Fruit fly (Drosophila melanogaster): ENCODE results near the gene AdamTS-B.

The AdamTS-B gene

DNA sequence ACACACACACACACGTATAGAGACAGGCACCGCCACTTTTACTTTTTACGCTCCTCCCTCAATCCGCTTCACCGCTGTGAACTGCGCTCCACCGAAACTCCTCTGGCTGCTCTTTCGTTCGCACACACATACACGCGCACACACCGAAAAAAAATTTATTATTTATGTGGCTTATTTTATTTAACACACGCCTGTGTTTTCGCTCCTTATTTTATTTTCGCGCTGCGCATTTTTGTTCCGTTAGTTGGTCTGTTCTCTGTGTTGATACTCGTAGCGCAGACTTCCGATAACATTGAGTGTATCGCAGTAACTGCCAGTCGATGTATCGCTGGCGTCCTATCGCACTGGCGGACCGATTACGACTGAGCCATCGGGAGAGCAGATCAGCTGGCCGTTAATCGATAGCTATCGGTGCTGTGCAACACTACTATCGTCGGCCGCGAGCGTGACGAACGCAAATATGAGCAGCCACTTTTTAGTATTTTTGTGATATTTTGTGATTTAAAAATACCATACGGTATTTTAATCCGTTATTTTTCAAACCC is 39.4 kb downstream of the AdamTS-B start, which contains the start of gene Snx27 (continued):
- peak; percentile 21 for TF ChIP-seq CG7271 (tag; optimal IDR thresholded peaks at IDR 0.05)
- TF ChIP-seq CG17802 (tag; optimal IDR thresholded peaks at IDR 0.05), result no peak
- no peak for TF ChIP-seq CG3281 (GFP tag; optimal IDR thresholded peaks at IDR 0.05)
- TF ChIP-seq CG10267 (tag; optimal IDR thresholded peaks at IDR 0.05), result peak; percentile 97
- no peak for TF ChIP-seq slp2 (GFP tag; optimal IDR thresholded peaks at IDR 0.05)
- peak; percentile 71 for TF ChIP-seq stwl (tag; optimal IDR thresholded peaks at IDR 0.05)
- TF ChIP-seq CG7987 (GFP tag; optimal IDR thresholded peaks at IDR 0.05), result peak; percentile 52
- peak; percentile 18 for TF ChIP-seq odd (GFP tag; optimal IDR thresholded peaks at IDR 0.05)
- no peak for TF ChIP-seq CG7745 (tag; optimal IDR thresholded peaks at IDR 0.05)
- TF ChIP-seq CG2202 (tag; optimal IDR thresholded peaks at IDR 0.05), result peak; percentile 13
- TF ChIP-seq dmrt11E (tag; optimal IDR thresholded peaks at IDR 0.05), result peak; percentile 19
- TF ChIP-seq Atf6 (GFP tag; IDR thresholded peaks at IDR 0.05), result 0 out of 2 replicates have a peak, but pooled peaks have one; percentile 8
- peak; percentile 15 for TF ChIP-seq CG34376 (GFP tag; optimal IDR thresholded peaks at IDR 0.05)
- TF ChIP-seq row (GFP tag; IDR thresholded peaks at IDR 0.05), result peak; percentile 57
- TF ChIP-seq CG6791 (GFP tag; IDR thresholded peaks at IDR 0.05; ENCODE audit: partially characterized antibody), result peak; percentile 100
- no peak for TF ChIP-seq Meics (GFP tag; optimal IDR thresholded peaks at IDR 0.05)
- peak; percentile 16 for TF ChIP-seq az2 (GFP tag; optimal IDR thresholded peaks at IDR 0.05)
- TF ChIP-seq E2f1 (GFP tag; IDR thresholded peaks at IDR 0.05), result 0 out of 2 replicates have a peak, but pooled peaks have one; percentile 27
- TF ChIP-seq shn (GFP tag; optimal IDR thresholded peaks at IDR 0.05), result peak; percentile 37
- peak; percentile 60 for TF ChIP-seq luna (GFP tag; optimal IDR thresholded peaks at IDR 0.05)
- peak; percentile 99 for TF ChIP-seq CG14860 (GFP tag; IDR thresholded peaks at IDR 0.05; ENCODE audit: partially characterized antibody)
- peak; percentile 50 for TF ChIP-seq Hsf (GFP tag; optimal IDR thresholded peaks at IDR 0.05)
- TF ChIP-seq wdn (GFP tag; IDR thresholded peaks at IDR 0.05), result no peak
- TF ChIP-seq lov (optimal IDR thresholded peaks at IDR 0.05), result no peak
- TF ChIP-seq lov (GFP tag; IDR thresholded peaks at IDR 0.05), result no peak
- TF ChIP-seq Rfx (GFP tag; IDR thresholded peaks at IDR 0.05), result peak; percentile 79
- TF ChIP-seq CG11093 (GFP tag; IDR thresholded peaks at IDR 0.05), result no peak
- TF ChIP-seq CG9215 (GFP tag; IDR thresholded peaks at IDR 0.05), result no peak; the same call in 1 of the 2 replicates
- TF ChIP-seq NFAT (GFP tag; IDR thresholded peaks at IDR 0.05), result peak; percentile 52; the same call in 1 of the 2 replicates
- TF ChIP-seq run (tag; optimal IDR thresholded peaks at IDR 0.05), result no peak
- TF ChIP-seq MBD-R2 (GFP tag; IDR thresholded peaks at IDR 0.05), result peak; percentile 47
- TF ChIP-seq btn (GFP tag; optimal IDR thresholded peaks at IDR 0.05), result no peak
- peak; percentile 30 for TF ChIP-seq Side (GFP tag; optimal IDR thresholded peaks at IDR 0.05)
- TF ChIP-seq insv (GFP tag; optimal IDR thresholded peaks at IDR 0.05), result peak in 1 of 2 experiments; percentile 3
- TF ChIP-seq CG7357 (GFP tag; IDR thresholded peaks at IDR 0.05), result no peak
- peak; percentile 99 for TF ChIP-seq Dll (GFP tag; IDR thresholded peaks at IDR 0.05; ENCODE audit: partially characterized antibody)
- no peak; the same call in 2 of the 3 replicates for TF ChIP-seq gce (GFP tag; IDR thresholded peaks at IDR 0.05)
- 0 out of 3 replicates have a peak, but pooled peaks have one; percentile 15 for TF ChIP-seq CG17361 (GFP tag; IDR thresholded peaks at IDR 0.05)
- TF ChIP-seq sim (GFP tag; IDR thresholded peaks at IDR 0.05), result no peak
- TF ChIP-seq CoRest (tag; optimal IDR thresholded peaks at IDR 0.05), result peak; percentile 53
- peak; percentile 93 for TF ChIP-seq CG2116 (GFP tag; optimal IDR thresholded peaks at IDR 0.05)
- TF ChIP-seq trh (GFP tag; optimal IDR thresholded peaks at IDR 0.05), result no peak
- no peak for TF ChIP-seq Usf (GFP tag; optimal IDR thresholded peaks at IDR 0.05)
- TF ChIP-seq HLH4C (GFP tag; IDR thresholded peaks at IDR 0.05; ENCODE audit: partially characterized antibody), result peak; percentile 99
- 0 out of 2 replicates have a peak, but pooled peaks have one; percentile 27 for TF ChIP-seq CG14441 (GFP tag; IDR thresholded peaks at IDR 0.05)
- no peak for TF ChIP-seq Max (GFP tag; optimal IDR thresholded peaks at IDR 0.05)
- no peak for TF ChIP-seq Lpt (GFP tag; optimal IDR thresholded peaks at IDR 0.05)
- TF ChIP-seq peb (GFP tag; IDR thresholded peaks at IDR 0.05), result no peak
- peak; percentile 98 for TF ChIP-seq nerfin-2 (GFP tag; IDR thresholded peaks at IDR 0.05; ENCODE audit: partially characterized antibody)
- 0 out of 2 replicates have a peak, but pooled peaks have one; percentile 19 for TF ChIP-seq CG31224 (GFP tag; IDR thresholded peaks at IDR 0.05)
